Fruit fly (Drosophila melanogaster) whole organism, embryonic: ENCODE measurements around the gene CG12206.
A peak's percentile ranks its signal among the peaks of the same experiment; 100 is the strongest.

Source experiments
- Atf-2 ChIP-seq: fragments of 200-800 bp; sonication (Bioruptor generic); optimal IDR thresholded peaks from 2 replicates; lab custom pipeline; 2016; ENCODE audit warnings: missing biosample characterization, missing genetic modification characterization
- Atf6 ChIP-seq: fragments of 200-800 bp; sonication (Bioruptor generic); IDR thresholded peaks from 2 replicates; pipeline ENCODE4 v1.3.6; 2022; ENCODE audit warnings: missing biosample characterization, missing genetic modification characterization
- CG10654 ChIP-seq: fragments of 200-800 bp; sonication (Bioruptor generic); optimal IDR thresholded peaks from 2 replicates; lab custom pipeline; 2016; ENCODE audit warnings: missing biosample characterization, missing genetic modification characterization
- CG11085 ChIP-seq: fragments of 200-800 bp; sonication (Bioruptor generic); IDR thresholded peaks from 2 replicates; pipeline ENCODE4 v1.3.6; 2022; ENCODE audit warnings: missing biosample characterization, missing genetic modification characterization
- CG11398 ChIP-seq: fragments of 200-800 bp; sonication (Bioruptor generic); optimal IDR thresholded peaks from 2 replicates; lab custom pipeline; 2016; ENCODE audit warnings: missing biosample characterization, missing genetic modification characterization
- CG12155 ChIP-seq: fragments of 200-800 bp; sonication (Bioruptor generic); optimal IDR thresholded peaks from 3 replicates; lab custom pipeline; 2016; ENCODE audit warnings: missing biosample characterization, missing genetic modification characterization
- CG12219 ChIP-seq: fragments of 200-800 bp; sonication (Bioruptor generic); optimal IDR thresholded peaks from 3 replicates; lab custom pipeline; 2018; ENCODE audit warnings: missing biosample characterization, mild to moderate bottlenecking, missing genetic modification characterization
- CG12744 ChIP-seq: fragments of 200-800 bp; sonication (Bioruptor generic); optimal IDR thresholded peaks from 2 replicates; lab custom pipeline; 2016; ENCODE audit warnings: missing biosample characterization, missing genetic modification characterization
- CG13296 ChIP-seq: fragments of 200-800 bp; sonication (Bioruptor generic); optimal IDR thresholded peaks from 3 replicates; lab custom pipeline; 2018; ENCODE audit warnings: missing biosample characterization, mild to moderate bottlenecking, missing genetic modification characterization
- CG13894 ChIP-seq: fragments of 200-800 bp; sonication (Bioruptor generic); optimal IDR thresholded peaks from 3 replicates; lab custom pipeline; 2018; ENCODE audit warnings: missing biosample characterization, mild to moderate bottlenecking, missing genetic modification characterization, moderate library complexity
- CG14710 ChIP-seq: fragments of 200-800 bp; sonication (Bioruptor generic); optimal IDR thresholded peaks from 3 replicates; lab custom pipeline; 2019; ENCODE audit warnings: missing biosample characterization, mild to moderate bottlenecking, missing genetic modification characterization, moderate library complexity
- CG15269 ChIP-seq: fragments of 200-800 bp; sonication (Bioruptor generic); optimal IDR thresholded peaks from 2 replicates; lab custom pipeline; 2018; ENCODE audit warnings: missing biosample characterization, mild to moderate bottlenecking, missing genetic modification characterization, moderate library complexity
- CG17612 ChIP-seq: fragments of 200-800 bp; sonication (Bioruptor generic); IDR thresholded peaks from 2 replicates; pipeline ENCODE4 v1.3.6; 2022; ENCODE audit warnings: missing biosample characterization, missing genetic modification characterization
- CG17802 ChIP-seq: fragments of 200-800 bp; sonication (Bioruptor generic); optimal IDR thresholded peaks from 2 replicates; lab custom pipeline; 2018; ENCODE audit warnings: missing biosample characterization, mild to moderate bottlenecking, missing genetic modification characterization, moderate library complexity
- CG18011 ChIP-seq: fragments of 200-800 bp; sonication (Bioruptor generic); optimal IDR thresholded peaks from 2 replicates; lab custom pipeline; 2017; ENCODE audit warnings: missing biosample characterization, missing genetic modification characterization, mild to moderate bottlenecking, moderate library complexity, missing genotype
- CG30403 ChIP-seq: fragments of 200-800 bp; sonication (Bioruptor generic); optimal IDR thresholded peaks from 3 replicates; lab custom pipeline; 2016; ENCODE audit warnings: missing biosample characterization, missing genetic modification characterization
- CG5953 ChIP-seq: fragments of 200-800 bp; sonication (Bioruptor generic); IDR thresholded peaks from 2 replicates; pipeline ENCODE4 v1.3.6; 2022; ENCODE audit warnings: missing biosample characterization, missing genetic modification characterization
- CG7556 ChIP-seq: fragments of 200-800 bp; sonication (Bioruptor generic); optimal IDR thresholded peaks from 2 replicates; lab custom pipeline; 2017; ENCODE audit warnings: missing biosample characterization, mild to moderate bottlenecking, missing genetic modification characterization
- CG7963 ChIP-seq: fragments of 200-800 bp; sonication (Bioruptor generic); IDR thresholded peaks from 3 replicates; pipeline ENCODE4 v1.3.6; 2022; ENCODE audit warnings: missing biosample characterization, missing genetic modification characterization; ENCODE audit not compliant: partially characterized antibody
- CG9609 ChIP-seq: fragments of 200-800 bp; sonication (Bioruptor generic); optimal IDR thresholded peaks from 3 replicates; lab custom pipeline; 2016; ENCODE audit warnings: missing biosample characterization, missing genetic modification characterization
- CoRest ChIP-seq: fragments of 200-800 bp; sonication (Bioruptor generic); optimal IDR thresholded peaks from 3 replicates; lab custom pipeline; 2018; ENCODE audit warnings: missing biosample characterization, mild to moderate bottlenecking, missing genetic modification characterization, moderate library complexity
- Dek ChIP-seq: fragments of 200-800 bp; sonication (Bioruptor generic); optimal IDR thresholded peaks from 3 replicates; lab custom pipeline; 2019; ENCODE audit warnings: missing biosample characterization, mild to moderate bottlenecking, missing genetic modification characterization, moderate library complexity
- Ets97D ChIP-seq: fragments of 200-800 bp; sonication (Bioruptor generic); optimal IDR thresholded peaks from 3 replicates; lab custom pipeline; 2016; ENCODE audit warnings: missing biosample characterization, missing genetic modification characterization
- H2.0 ChIP-seq: fragments of 200-800 bp; sonication (Bioruptor generic); IDR thresholded peaks from 2 replicates; pipeline ENCODE4 v1.3.6; 2022; ENCODE audit warnings: missing biosample characterization, missing genetic modification characterization
- Hr51 ChIP-seq, 2 experiments: fragments of 200-800 bp; sonication (Bioruptor generic); optimal IDR thresholded peaks; 2 replicates in 1 of 2; 3 replicates in 1 of 2; lab custom pipeline; 2016 to 2018; ENCODE audit warnings: missing biosample characterization in 2 of 2, missing genetic modification characterization in 2 of 2, mild to moderate bottlenecking in 1 of 2, moderate library complexity in 1 of 2
- Hr78 ChIP-seq, 2 experiments: fragments of 200-800 bp in 1 of 2; fragments of >200 bp in 1 of 2; sonication (Bioruptor generic) in 1 of 2; optimal IDR thresholded peaks; 2 replicates each; lab custom pipeline; 2017 to 2019; ENCODE audit warnings: missing biosample characterization in 2 of 2, missing genetic modification characterization in 2 of 2, mild to moderate bottlenecking in 1 of 2, moderate library complexity in 1 of 2
- Side ChIP-seq: fragments of 200-800 bp; sonication (Bioruptor generic); optimal IDR thresholded peaks from 2 replicates; lab custom pipeline; 2016; ENCODE audit warnings: missing biosample characterization, missing genetic modification characterization
- Sry-β ChIP-seq: fragments of 200-800 bp; sonication (Bioruptor generic); optimal IDR thresholded peaks from 2 replicates; lab custom pipeline; 2018; ENCODE audit warnings: missing biosample characterization, mild to moderate bottlenecking, missing genetic modification characterization, moderate library complexity
- Stat92E ChIP-seq, 3 experiments: fragments of >200 bp in 2 of 3; fragments of 200-800 bp in 1 of 3; sonication (Bioruptor generic) in 1 of 3; optimal IDR thresholded peaks; 2 replicates each; lab custom pipeline; 2017 to 2019; ENCODE audit warnings: missing biosample characterization in 3 of 3, missing genetic modification characterization in 3 of 3, mild to moderate bottlenecking in 1 of 3, moderate library complexity in 1 of 3
- Xrp1 ChIP-seq: fragments of 200-800 bp; sonication (Bioruptor generic); IDR thresholded peaks from 2 replicates; pipeline ENCODE4 v1.3.6; 2022; ENCODE audit warnings: missing biosample characterization, missing genetic modification characterization
- abd-A ChIP-seq: fragments of 200-800 bp; sonication (Bioruptor generic); optimal IDR thresholded peaks from 3 replicates; lab custom pipeline; 2019; ENCODE audit warnings: missing biosample characterization, mild to moderate bottlenecking, missing genetic modification characterization, moderate library complexity
- ase ChIP-seq: fragments of 200-800 bp; sonication (Bioruptor generic); IDR thresholded peaks from 3 replicates; pipeline ENCODE4 v1.3.6; 2022; ENCODE audit warnings: missing biosample characterization, missing genetic modification characterization
- bbx ChIP-seq: fragments of 200-800 bp; sonication (Bioruptor generic); IDR thresholded peaks from 2 replicates; pipeline ENCODE4 v1.3.6; 2022; ENCODE audit warnings: missing biosample characterization, missing genetic modification characterization; ENCODE audit not compliant: partially characterized antibody
- bsh ChIP-seq, 2 experiments: fragments of 200-800 bp; sonication (Bioruptor generic); optimal IDR thresholded peaks; 2 replicates each; lab custom pipeline; 2017 to 2018; ENCODE audit warnings: mild to moderate bottlenecking in 2 of 2, missing biosample characterization in 2 of 2, missing genetic modification characterization in 2 of 2, moderate library complexity in 1 of 2
- chinmo ChIP-seq: fragments of 200-800 bp; sonication (Bioruptor generic); IDR thresholded peaks from 4 replicates; pipeline ENCODE4 v1.3.6; 2022; ENCODE audit warnings: missing biosample characterization, missing genetic modification characterization; ENCODE audit not compliant: partially characterized antibody
- croc ChIP-seq: fragments of 200-800 bp; sonication (Bioruptor generic); conservative IDR thresholded peaks from 3 replicates; pipeline ENCODE4 v1.3.6; 2022; ENCODE audit warnings: missing biosample characterization, missing genetic modification characterization
- fd64A ChIP-seq: fragments of 200-800 bp; sonication (Bioruptor generic); optimal IDR thresholded peaks from 3 replicates; lab custom pipeline; 2018; ENCODE audit warnings: missing biosample characterization, mild to moderate bottlenecking, missing genetic modification characterization
- jigr1 ChIP-seq: fragments of 200-800 bp; sonication (Bioruptor generic); IDR thresholded peaks from 3 replicates; pipeline ENCODE4 v1.3.6; 2022; ENCODE audit warnings: missing biosample characterization, missing genetic modification characterization
- mirr ChIP-seq: fragments of 200-800 bp; sonication (Bioruptor generic); optimal IDR thresholded peaks from 3 replicates; lab custom pipeline; 2018; ENCODE audit warnings: missing biosample characterization, mild to moderate bottlenecking, missing genetic modification characterization
- nom ChIP-seq: fragments of 200-800 bp; sonication (Bioruptor generic); optimal IDR thresholded peaks from 2 replicates; lab custom pipeline; 2017; ENCODE audit warnings: missing biosample characterization, missing genetic modification characterization, mild to moderate bottlenecking, moderate library complexity, missing genetic modification reagents
- otp ChIP-seq: fragments of 200-800 bp; sonication (Bioruptor generic); IDR thresholded peaks from 3 replicates; pipeline ENCODE4, ENCODE4 v1.3.6; 2022; ENCODE audit warnings: missing biosample characterization, missing genetic modification characterization
- prd ChIP-seq, 3 experiments: fragments of >200 bp in 2 of 3; fragments of 200-800 bp in 1 of 3; sonication (Bioruptor generic) in 1 of 3; optimal IDR thresholded peaks in 2 of 3; IDR thresholded peaks in 1 of 3; 2 replicates in 2 of 3; 3 replicates in 1 of 3; pipeline versions ENCODE4 v1.3.6 to Lab custom; 2017 to 2022; ENCODE audit warnings: missing biosample characterization in 1 of 3, missing genetic modification characterization in 1 of 3
- pum ChIP-seq: fragments of 200-800 bp; sonication (Bioruptor generic); optimal IDR thresholded peaks from 2 replicates; lab custom pipeline; 2016; ENCODE audit warnings: missing biosample characterization, missing genetic modification characterization
- repo ChIP-seq: fragments of 200-800 bp; sonication (Bioruptor generic); optimal IDR thresholded peaks from 2 replicates; lab custom pipeline; 2016; ENCODE audit warnings: missing biosample characterization, missing genetic modification characterization
- schlank ChIP-seq: fragments of 200-800 bp; sonication (Bioruptor generic); optimal IDR thresholded peaks from 2 replicates; lab custom pipeline; 2018; ENCODE audit warnings: missing biosample characterization, mild to moderate bottlenecking, missing genetic modification characterization
- tll ChIP-seq, 2 experiments: fragments of 200-800 bp in 1 of 2; fragments of >200 bp in 1 of 2; sonication (Bioruptor generic) in 1 of 2; optimal IDR thresholded peaks; 2 replicates each; lab custom pipeline; 2017 to 2019; ENCODE audit warnings: missing biosample characterization in 2 of 2, missing genetic modification characterization in 2 of 2, mild to moderate bottlenecking in 1 of 2, moderate library complexity in 1 of 2
- vvl ChIP-seq: fragments of 200-800 bp; sonication (Bioruptor generic); IDR thresholded peaks from 2 replicates; pipeline ENCODE4 v1.3.6; 2022; ENCODE audit warnings: missing biosample characterization, missing genetic modification characterization
- wor ChIP-seq: fragments of 200-800 bp; sonication (Bioruptor generic); IDR thresholded peaks from 2 replicates; pipeline ENCODE4 v1.3.6; 2022; ENCODE audit warnings: missing biosample characterization, missing genetic modification characterization
- zf30C ChIP-seq: fragments of 200-800 bp; sonication (Bioruptor generic); optimal IDR thresholded peaks from 3 replicates; lab custom pipeline; 2018; ENCODE audit warnings: missing biosample characterization, mild to moderate bottlenecking, missing genetic modification characterization

Gene CG12206

dm6 chrX:3431641-3432040, 42.7 kb downstream of the CG12206 start (continued):
- peak; percentile 86 for TF ChIP-seq Atf6 (GFP tag; lab: Robert Waterston, UW)
- TF ChIP-seq ase = peak; percentile 87
- no peak for TF ChIP-seq repo
- TF ChIP-seq zf30C (GFP tag; lab: Kevin White, UChicago) = no peak
- TF ChIP-seq vvl (GFP tag; lab: Robert Waterston, UW) = peak; percentile 89
- TF ChIP-seq Side (GFP tag; lab: Kevin White, UChicago) = no peak
- no peak for TF ChIP-seq pum (GFP tag; lab: Kevin White, UChicago)
- no peak for TF ChIP-seq Stat92E (GFP tag; optimal IDR thresholded peaks at IDR 0.05; lab: Kevin White, UChicago)
- TF ChIP-seq CG10654 (GFP tag; lab: Kevin White, UChicago) = peak; percentile 41
- no peak for TF ChIP-seq CG11398 (GFP tag; lab: Kevin White, UChicago)
- peak; percentile 12 to 87 for TF ChIP-seq Hr51 (GFP tag; optimal IDR thresholded peaks at IDR 0.05; lab: Kevin White, UChicago)
- no peak for TF ChIP-seq CG9609 (GFP tag; lab: Kevin White, UChicago)
- no peak for TF ChIP-seq Sry-β (GFP tag; lab: Kevin White, UChicago)
- TF ChIP-seq CG5953 (GFP tag; lab: Robert Waterston, UW) = peak; percentile 46; the same call in 1 of the 2 replicates
- TF ChIP-seq CG12155 = peak; percentile 40
- peak; percentile 16 for TF ChIP-seq Atf-2 (GFP tag; lab: Kevin White, UChicago)
- no peak for TF ChIP-seq schlank (tag; lab: Kevin White, UChicago)
- peak; percentile 43 for TF ChIP-seq CG14710
- peak; percentile 26 for TF ChIP-seq abd-A (tag; lab: Kevin White, UChicago)
- no peak for TF ChIP-seq CG12219 (GFP tag; lab: Kevin White, UChicago)
- peak; percentile 70 for TF ChIP-seq H2.0 (GFP tag; lab: Robert Waterston, UW)
- no peak for TF ChIP-seq jigr1
- 0 out of 2 replicates have a peak, but pooled peaks have one; percentile 43 for TF ChIP-seq CG11085 (GFP tag; lab: Robert Waterston, UW)
- TF ChIP-seq CG15269 = peak; percentile 83
- no peak for TF ChIP-seq bbx (GFP tag; lab: Robert Waterston, UW)
- TF ChIP-seq CG7963 (GFP tag; lab: Robert Waterston, UW) = no peak
- peak; percentile 76 for TF ChIP-seq CG30403 (GFP tag; lab: Kevin White, UChicago)
- no peak for TF ChIP-seq prd (optimal IDR thresholded peaks at IDR 0.05; lab: Kevin White, UChicago)
- peak; percentile 88 for TF ChIP-seq prd (GFP tag; IDR thresholded peaks at IDR 0.05; lab: Robert Waterston, UW)
- TF ChIP-seq chinmo = peak; percentile 76; the same call in 1 of the 4 replicates
- no peak for TF ChIP-seq mirr (GFP tag; lab: Kevin White, UChicago)
- TF ChIP-seq Xrp1 (GFP tag; lab: Robert Waterston, UW) = peak; percentile 87
- 0 out of 3 replicates have a peak, but pooled peaks have one; percentile 35 for TF ChIP-seq otp
- peak; percentile 63 for TF ChIP-seq croc
- TF ChIP-seq CG7556 (GFP tag; lab: Kevin White, UChicago) = peak; percentile 68
- TF ChIP-seq CG17802 = no peak
- TF ChIP-seq Ets97D (GFP tag; lab: Kevin White, UChicago) = no peak
- TF ChIP-seq CG13894 (tag; lab: Kevin White, UChicago) = no peak
- peak in 1 of 2 experiments; percentile 45 for TF ChIP-seq Hr78 (GFP tag; optimal IDR thresholded peaks at IDR 0.05; lab: Kevin White, UChicago)
- TF ChIP-seq CG13296 (GFP tag; lab: Kevin White, UChicago) = peak; percentile 36
- peak; percentile 72 for TF ChIP-seq wor (GFP tag; lab: Robert Waterston, UW)
- peak in 1 of 2 experiments; percentile 67 for TF ChIP-seq bsh (GFP tag; optimal IDR thresholded peaks at IDR 0.05; lab: Kevin White, UChicago)
- TF ChIP-seq nom (GFP tag; lab: Kevin White, UChicago) = no peak
- peak; percentile 62 for TF ChIP-seq CG17612 (GFP tag; lab: Robert Waterston, UW)
- TF ChIP-seq Dek (tag; lab: Kevin White, UChicago) = peak; percentile 60
- no peak for TF ChIP-seq CG12744 (GFP tag; lab: Kevin White, UChicago)
- no peak for TF ChIP-seq tll (GFP tag; optimal IDR thresholded peaks at IDR 0.05; lab: Kevin White, UChicago)
- peak; percentile 86 for TF ChIP-seq CoRest (tag; lab: Kevin White, UChicago)
- no peak for TF ChIP-seq fd64A
- no peak for TF ChIP-seq CG18011 (GFP tag; lab: Kevin White, UChicago)
